Fruit fly (Drosophila melanogaster): ENCODE measurements around the gene CG15386.

Gene CG15386

dm6 chr2L:2175930-2176643, 41.0 kb downstream of the CG15386 start (continued):
- TF ChIP-seq CG2129 (GFP tag; IDR thresholded peaks at IDR 0.05; ENCODE audit: partially characterized antibody), result no peak
- TF ChIP-seq Mad (GFP tag; optimal IDR thresholded peaks at IDR 0.05), result no peak
- TF ChIP-seq CG17829 (tag; optimal IDR thresholded peaks at IDR 0.05), result peak; percentile 35
- no peak for TF ChIP-seq CG1792 (GFP tag; optimal IDR thresholded peaks at IDR 0.05)
- no peak for TF ChIP-seq dan (GFP tag; IDR thresholded peaks at IDR 0.05)
- TF ChIP-seq nerfin-2 (GFP tag; IDR thresholded peaks at IDR 0.05; ENCODE audit: partially characterized antibody), result no peak
- no peak for TF ChIP-seq CG8388 (GFP tag; optimal IDR thresholded peaks at IDR 0.05)
- TF ChIP-seq CkIIα-i1 (GFP tag; IDR thresholded peaks at IDR 0.05), result no peak
- no peak for TF ChIP-seq CG10321 (GFP tag; IDR thresholded peaks at IDR 0.05)
- no peak for TF ChIP-seq CG14965 (GFP tag; optimal IDR thresholded peaks at IDR 0.05; ENCODE audit: borderline replicate concordance)
- no peak for TF ChIP-seq CG1832 (GFP tag; optimal IDR thresholded peaks at IDR 0.05)
- TF ChIP-seq dati (GFP tag; IDR thresholded peaks at IDR 0.05), result no peak
- no peak for TF ChIP-seq eyg (GFP tag; optimal IDR thresholded peaks at IDR 0.05)
- TF ChIP-seq CG2875 (GFP tag; optimal IDR thresholded peaks at IDR 0.05), result no peak
- peak; percentile 20 for TF ChIP-seq CG4424 (GFP tag; optimal IDR thresholded peaks at IDR 0.05)
- TF ChIP-seq CG12299 (tag; optimal IDR thresholded peaks at IDR 0.05), result peak; percentile 5
- TF ChIP-seq Adf1 (GFP tag; IDR thresholded peaks at IDR 0.05), result peak; percentile 59
- peak; percentile 64; the same call in 1 of the 3 replicates for TF ChIP-seq dysf (GFP tag; IDR thresholded peaks at IDR 0.05)
- no peak for TF ChIP-seq ems (GFP tag; optimal IDR thresholded peaks at IDR 0.05)
- TF ChIP-seq CG7271 (tag; optimal IDR thresholded peaks at IDR 0.05), result no peak
- TF ChIP-seq CG1024 (GFP tag; IDR thresholded peaks at IDR 0.05), result no peak
- peak in 1 of 2 experiments; percentile 77 for TF ChIP-seq Hr51 (GFP tag; optimal IDR thresholded peaks at IDR 0.05)
- peak; percentile 72 for TF ChIP-seq CG32532 (GFP tag; IDR thresholded peaks at IDR 0.05)
- no peak for TF ChIP-seq CG3163 (GFP tag; optimal IDR thresholded peaks at IDR 0.05)
- TF ChIP-seq CG13894 (tag; optimal IDR thresholded peaks at IDR 0.05), result peak; percentile 27
- peak; percentile 22 for TF ChIP-seq Nf-YC (tag; optimal IDR thresholded peaks at IDR 0.05)
- TF ChIP-seq tll (GFP tag; optimal IDR thresholded peaks at IDR 0.05), result no peak
- no peak for TF ChIP-seq chn (GFP tag; optimal IDR thresholded peaks at IDR 0.05)
- TF ChIP-seq CG10979 (tag; optimal IDR thresholded peaks at IDR 0.05), result no peak
- 0 out of 3 replicates have a peak, but pooled peaks have one; percentile 48 for TF ChIP-seq CG6175 (GFP tag; IDR thresholded peaks at IDR 0.05)
- TF ChIP-seq ranshi (GFP tag; IDR thresholded peaks at IDR 0.05), result no peak
- TF ChIP-seq Hr39 (optimal IDR thresholded peaks at IDR 0.05), result no peak
- peak; percentile 46; the same call in 1 of the 2 replicates for TF ChIP-seq slbo (GFP tag; IDR thresholded peaks at IDR 0.05)
- peak; percentile 44 for TF ChIP-seq pho (GFP tag; optimal IDR thresholded peaks at IDR 0.05)
- no peak for TF ChIP-seq Chrac-16 (GFP tag; optimal IDR thresholded peaks at IDR 0.05)
- TF ChIP-seq CG2199 (GFP tag; IDR thresholded peaks at IDR 0.05), result no peak
- peak; percentile 27 for TF ChIP-seq fu2 (GFP tag; optimal IDR thresholded peaks at IDR 0.05)
- no peak for TF ChIP-seq yki (optimal IDR thresholded peaks at IDR 0.05)
- TF ChIP-seq CG17385 (GFP tag; optimal IDR thresholded peaks at IDR 0.05), result no peak
- TF ChIP-seq fd96Cb (tag; optimal IDR thresholded peaks at IDR 0.05), result peak; percentile 19
- peak; percentile 72 for TF ChIP-seq lilli (GFP tag; optimal IDR thresholded peaks at IDR 0.05)
- peak; percentile 68 for TF ChIP-seq lab (GFP tag; optimal IDR thresholded peaks at IDR 0.05)
- TF ChIP-seq CG31365 (tag; optimal IDR thresholded peaks at IDR 0.05), result no peak
- TF ChIP-seq CG13287 (GFP tag; IDR thresholded peaks at IDR 0.05; ENCODE audit: partially characterized antibody), result no peak
- peak; percentile 44 for TF ChIP-seq Usf (GFP tag; optimal IDR thresholded peaks at IDR 0.05)
- TF ChIP-seq CG17359 (tag; optimal IDR thresholded peaks at IDR 0.05), result peak; percentile 23
- peak; percentile 17 for TF ChIP-seq CG10267 (tag; optimal IDR thresholded peaks at IDR 0.05)
- TF ChIP-seq en (GFP tag; optimal IDR thresholded peaks at IDR 0.05), result no peak
- TF ChIP-seq CG15601 (tag; optimal IDR thresholded peaks at IDR 0.05), result peak; percentile 2
- no peak; the same call in 1 of the 2 replicates for TF ChIP-seq H2.0 (GFP tag; IDR thresholded peaks at IDR 0.05)

All from whole organism, embryonic.